Worm (Caenorhabditis elegans) whole organism, L4/young adult: ENCODE data around the gene clpp-1.
A peak's percentile ranks its signal among the peaks of the same experiment; 100 is the strongest.

Source experiments
- W03F9.2 ChIP-seq: fragments of 150-350 bp; optimal IDR thresholded peaks from 2 replicates; lab custom pipeline; 2014; ENCODE audit warnings: missing biosample characterization, missing genetic modification characterization
- dao-5 ChIP-seq: sonication (generic microtip); optimal IDR thresholded peaks from 2 replicates; lab custom pipeline; 2016; ENCODE audit warnings: missing genotype, missing genetic modification characterization, moderate library complexity, missing compliant biosample characterization
- him-1 ChIP-seq: sonication (generic microtip); optimal IDR thresholded peaks from 2 replicates; lab custom pipeline; 2016; ENCODE audit warnings: missing genotype, missing genetic modification reagents, missing genetic modification characterization, missing compliant biosample characterization

clpp-1 gene

DNA sequence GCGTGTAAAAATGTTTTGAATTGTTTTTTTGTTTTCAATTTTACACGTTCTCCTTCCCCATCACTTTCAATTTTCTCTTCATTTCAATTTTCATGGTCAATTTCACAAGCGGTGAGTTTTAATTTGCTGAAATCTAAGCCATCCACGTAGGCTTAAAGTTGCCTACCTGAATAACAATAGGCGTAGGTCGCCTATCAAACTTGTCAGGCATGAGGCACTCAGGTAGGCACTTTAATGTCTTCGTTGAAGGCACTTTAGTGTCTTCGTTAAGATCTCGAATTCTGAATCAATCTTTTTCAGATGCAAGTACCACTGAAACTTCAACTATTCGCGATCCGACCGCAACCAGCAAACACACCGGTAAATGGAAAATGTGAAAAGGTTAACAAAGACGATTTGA is 6.7 kb upstream of the clpp-1 start, which contains the start of gene ZK970.8:
TSS of gene ZK970.8 (plus strand) at position 301 of the 400 bp plus-strand sequence.
- TF ChIP-seq dao-5 (tag; lab: Kevin White, UChicago) (no peak), him-1 (tag; lab: Kevin White, UChicago) (no peak), W03F9.2 (tag; lab: Kevin White, UChicago) (no peak)

DNA sequence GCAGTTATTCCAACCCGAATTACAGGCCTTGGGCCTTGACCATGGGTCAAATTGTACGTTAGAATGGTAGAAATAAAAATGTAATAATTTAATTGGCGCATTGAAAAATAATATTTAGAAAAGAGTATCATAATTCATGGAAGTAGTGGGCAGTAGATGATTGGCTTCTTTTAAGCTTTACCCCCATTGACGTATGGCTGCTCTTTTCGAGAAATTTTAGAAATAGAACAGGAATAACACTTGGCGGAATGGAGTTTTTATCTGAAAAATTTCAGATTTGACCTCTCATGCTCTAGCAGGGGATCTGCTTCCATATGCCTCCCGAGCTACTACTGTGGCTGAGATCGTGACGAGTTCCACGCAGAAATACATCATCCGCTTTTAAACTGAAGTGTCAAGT is 6.1 kb upstream of the clpp-1 start, which contains the start of gene gcy-4:
TSS of gene gcy-4 (minus strand) at position 101 of the 400 bp plus-strand sequence.
- TF ChIP-seq him-1 (tag; lab: Kevin White, UChicago) (no peak), W03F9.2 (tag; lab: Kevin White, UChicago) (no peak), dao-5 (tag; lab: Kevin White, UChicago) (no peak)

DNA sequence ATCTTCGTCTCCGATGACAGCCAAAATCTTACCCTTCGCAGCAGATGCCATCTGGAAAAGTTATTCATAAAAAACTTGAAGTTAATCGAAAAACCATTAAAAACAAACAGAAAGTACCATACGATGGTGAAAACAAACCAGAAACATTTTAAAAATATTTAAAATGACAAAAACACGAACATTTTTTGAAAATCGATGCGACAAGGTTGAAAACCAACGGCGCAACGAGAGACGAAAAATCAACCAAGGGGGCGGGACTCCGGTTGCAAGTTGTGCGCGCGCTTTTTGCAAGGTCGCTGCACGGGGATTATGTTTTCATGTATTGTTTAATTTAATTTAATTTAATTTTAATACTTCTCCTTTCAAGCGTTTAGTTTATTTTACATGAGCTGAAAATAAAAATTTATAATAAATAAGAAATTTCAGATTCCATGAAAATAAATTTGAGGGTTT is 1.0 kb upstream of the clpp-1 start, which contains the start of gene vha-9:
TSS of gene vha-9 (minus strand) at position 51 of the 453 bp plus-strand sequence.
- no peak for TF ChIP-seq dao-5 (tag; lab: Kevin White, UChicago)
- no peak for TF ChIP-seq him-1 (tag; lab: Kevin White, UChicago)
- peak; percentile 56 for TF ChIP-seq W03F9.2 (tag; lab: Kevin White, UChicago)

DNA sequence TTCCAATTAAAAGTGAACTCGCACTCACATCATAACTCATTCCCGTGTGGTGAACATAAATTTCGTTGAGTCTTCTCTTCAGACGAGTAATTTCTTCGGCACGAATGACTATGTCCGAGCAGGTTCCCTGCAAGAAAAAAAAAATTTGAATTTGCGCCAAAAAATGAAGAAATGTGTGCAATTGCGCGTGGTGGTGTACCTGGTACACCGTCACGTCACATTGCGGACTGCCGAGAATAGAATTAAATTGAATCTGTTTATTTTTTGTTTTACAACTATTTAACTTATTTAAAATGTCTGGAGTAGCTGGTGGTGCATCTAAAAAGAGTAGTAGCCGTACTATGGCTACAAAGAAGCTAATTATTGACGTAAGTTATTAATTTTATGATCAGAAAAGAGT is 1.7 kb downstream of the clpp-1 start, which contains the start of gene mdt-22:
TSS of gene mdt-22 (plus strand) at position 263 of the 400 bp plus-strand sequence.
- TF ChIP-seq dao-5 (tag; lab: Kevin White, UChicago) (no peak), him-1 (tag; lab: Kevin White, UChicago) (peak; percentile 59), W03F9.2 (tag; lab: Kevin White, UChicago) (peak; percentile 84)

DNA sequence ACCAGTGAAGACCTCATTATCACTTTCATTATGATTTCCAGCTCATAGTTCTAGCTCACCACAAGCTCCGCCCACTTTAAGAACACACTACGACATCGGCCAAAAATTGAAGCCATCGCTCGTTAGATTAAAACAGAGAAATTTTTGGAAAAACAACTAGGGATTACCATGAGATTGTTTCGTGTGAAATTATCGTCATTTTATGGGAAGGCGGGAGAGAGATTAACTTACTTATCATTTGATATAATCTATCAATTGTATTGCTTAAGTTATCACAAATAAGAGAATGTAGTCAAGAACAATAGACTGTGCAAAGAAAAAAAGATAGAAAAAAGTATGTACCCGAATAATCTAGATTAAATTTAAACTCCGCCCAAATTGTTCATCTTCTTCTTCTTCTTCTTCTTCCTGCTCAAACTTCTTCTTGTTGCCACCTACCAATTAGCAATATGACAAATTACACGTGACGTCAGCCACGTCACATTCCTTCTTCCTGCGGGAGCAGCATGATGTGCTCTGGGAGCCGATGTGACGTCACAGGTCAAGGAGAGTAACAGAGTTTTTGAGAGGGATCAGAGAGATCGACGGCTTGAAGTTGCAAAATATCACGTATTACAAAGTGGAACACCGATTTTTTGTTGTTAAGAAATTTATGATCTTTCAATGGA is 2.4 kb downstream of the clpp-1 start, which contains the start of gene nep-26:
TSS of gene nep-26 (minus strand) at position 51 of the 668 bp plus-strand sequence.
- no peak for TF ChIP-seq him-1 (tag; lab: Kevin White, UChicago)
- TF ChIP-seq W03F9.2 (tag; lab: Kevin White, UChicago), result no peak
- TF ChIP-seq dao-5 (tag; lab: Kevin White, UChicago), result no peak

- TF ChIP-seq him-1 (tag; lab: Kevin White, UChicago) (no peak), dao-5 (tag; lab: Kevin White, UChicago) (no peak), W03F9.2 (tag; lab: Kevin White, UChicago) (no peak)
Observed at ce11 chrII:10294262-10294661, 8.4 kb downstream of the clpp-1 start.

ce11 chrII:10288926-10289325 is 13.7 kb downstream of the clpp-1 start:
- TF ChIP-seq dao-5 (tag; lab: Kevin White, UChicago) (no peak), him-1 (tag; lab: Kevin White, UChicago) (no peak), W03F9.2 (tag; lab: Kevin White, UChicago) (no peak)

ce11 chrII:10284991-10285390 is 17.7 kb downstream of the clpp-1 start:
- TF ChIP-seq dao-5 (tag; lab: Kevin White, UChicago), result no peak
- TF ChIP-seq W03F9.2 (tag; lab: Kevin White, UChicago), result no peak
- no peak for TF ChIP-seq him-1 (tag; lab: Kevin White, UChicago)

DNA sequence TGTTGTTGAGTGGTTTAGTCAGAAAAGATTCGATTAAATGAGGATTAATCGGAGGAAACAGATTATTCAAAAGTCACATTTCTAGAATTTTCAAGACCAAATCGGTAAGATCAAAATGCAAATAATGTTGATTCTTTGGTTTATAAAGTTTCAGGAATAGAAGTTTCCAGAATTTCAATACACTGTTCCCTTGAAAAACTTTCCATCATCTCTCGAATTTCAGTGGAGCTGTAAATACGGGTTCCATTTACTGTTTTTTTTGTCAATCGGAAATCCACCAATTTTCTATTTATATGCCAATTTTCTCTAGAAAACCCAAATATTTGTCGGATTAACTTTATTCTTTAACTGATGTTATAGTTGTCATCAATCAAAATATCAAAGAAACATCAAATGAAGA is 19.5 kb downstream of the clpp-1 start:
- no peak for TF ChIP-seq dao-5 (tag; lab: Kevin White, UChicago)
- TF ChIP-seq W03F9.2 (tag; lab: Kevin White, UChicago), result no peak
- TF ChIP-seq him-1 (tag; lab: Kevin White, UChicago), result no peak

DNA sequence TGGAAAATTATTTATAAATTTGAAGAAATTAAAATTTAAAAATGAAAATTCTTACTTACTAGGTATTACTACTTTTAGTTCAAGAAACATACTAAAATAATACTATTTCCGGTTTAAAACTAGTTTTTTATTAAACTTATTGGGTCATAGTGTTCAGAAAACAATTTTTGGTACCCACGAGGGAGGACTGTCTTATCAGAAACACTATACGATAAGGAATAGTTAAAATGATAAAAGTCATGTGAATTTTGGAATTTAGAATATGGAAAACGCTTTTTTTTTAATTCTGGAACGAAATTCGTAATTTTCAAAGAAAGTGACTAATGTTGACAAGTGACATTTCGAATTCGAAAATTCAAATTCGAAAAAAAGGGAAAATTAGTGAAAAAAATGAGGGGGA is 21.0 kb downstream of the clpp-1 start:
- TF ChIP-seq dao-5 (tag; lab: Kevin White, UChicago) (no peak), him-1 (tag; lab: Kevin White, UChicago) (no peak), W03F9.2 (tag; lab: Kevin White, UChicago) (no peak)

DNA sequence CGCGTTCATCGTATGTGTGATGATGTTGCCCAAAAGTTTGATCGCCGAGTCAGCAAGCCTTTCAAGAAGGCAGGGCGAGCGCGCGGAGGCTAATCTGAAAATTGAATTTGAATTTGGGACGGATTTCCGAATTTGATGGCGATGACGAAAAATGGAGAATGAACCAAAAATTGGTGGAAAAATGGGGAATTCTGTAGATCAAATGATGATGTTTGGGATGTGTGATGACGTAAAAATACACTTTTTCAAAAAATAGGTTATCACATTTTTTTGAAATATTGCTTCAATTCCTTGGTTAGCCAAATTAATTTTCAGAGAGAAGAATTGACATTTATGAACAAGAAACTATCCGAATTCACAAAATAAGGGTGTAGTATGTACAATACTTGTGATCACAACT is 23.1 kb downstream of the clpp-1 start, which contains the start of gene ZK971.1:
TSS of gene ZK971.1 (minus strand) at position 101 of the 400 bp plus-strand sequence.
- TF ChIP-seq W03F9.2 (tag; lab: Kevin White, UChicago), result no peak
- TF ChIP-seq him-1 (tag; lab: Kevin White, UChicago), result no peak
- TF ChIP-seq dao-5 (tag; lab: Kevin White, UChicago), result no peak

- TF ChIP-seq him-1 (tag; lab: Kevin White, UChicago) (no peak), W03F9.2 (tag; lab: Kevin White, UChicago) (no peak), dao-5 (tag; lab: Kevin White, UChicago) (no peak)
Observed at ce11 chrII:10271093-10271492, 31.5 kb downstream of the clpp-1 start, which contains the start of gene F54B3.4. Gene F54B3.4 (minus strand): TSS chrII:10271193.

ce11 chrII:10270052-10270451 is 32.6 kb downstream of the clpp-1 start, which contains the start of gene F54B3.2:
Gene F54B3.2 (minus strand): TSS chrII:10270152.
- TF ChIP-seq dao-5 (tag; lab: Kevin White, UChicago), result no peak
- TF ChIP-seq W03F9.2 (tag; lab: Kevin White, UChicago), result no peak
- no peak for TF ChIP-seq him-1 (tag; lab: Kevin White, UChicago)
